Fruit fly (Drosophila melanogaster) whole organism: ENCODE results near the gene CCKLR-17D1.
A peak's percentile ranks its signal among the peaks of the same experiment; 100 is the strongest.

Source experiments
- CG8478 ChIP-seq: fragments of >200 bp; optimal IDR thresholded peaks from 2 replicates; lab custom pipeline; 2018; ENCODE audit warnings: inconsistent platforms
- Dll ChIP-seq: fragments of >200 bp; optimal IDR thresholded peaks from 2 replicates; lab custom pipeline; 2017
- EcR ChIP-seq, 2 experiments: fragments of >200 bp; optimal IDR thresholded peaks; 2 replicates each; lab custom pipeline; 2017; ENCODE audit warnings: missing biosample characterization in 2 of 2, missing genetic modification characterization in 2 of 2, missing genetic modification reagents in 2 of 2
- pan ChIP-seq: fragments of >200 bp; optimal IDR thresholded peaks from 2 replicates; lab custom pipeline; 2017
- psq ChIP-seq: fragments of >200 bp; optimal IDR thresholded peaks from 2 replicates; lab custom pipeline; 2017
- usp ChIP-seq: fragments of >200 bp; optimal IDR thresholded peaks from 2 replicates; lab custom pipeline; 2017; ENCODE audit warnings: missing biosample characterization, missing genetic modification characterization, mixed read lengths

Gene CCKLR-17D1

DNA sequence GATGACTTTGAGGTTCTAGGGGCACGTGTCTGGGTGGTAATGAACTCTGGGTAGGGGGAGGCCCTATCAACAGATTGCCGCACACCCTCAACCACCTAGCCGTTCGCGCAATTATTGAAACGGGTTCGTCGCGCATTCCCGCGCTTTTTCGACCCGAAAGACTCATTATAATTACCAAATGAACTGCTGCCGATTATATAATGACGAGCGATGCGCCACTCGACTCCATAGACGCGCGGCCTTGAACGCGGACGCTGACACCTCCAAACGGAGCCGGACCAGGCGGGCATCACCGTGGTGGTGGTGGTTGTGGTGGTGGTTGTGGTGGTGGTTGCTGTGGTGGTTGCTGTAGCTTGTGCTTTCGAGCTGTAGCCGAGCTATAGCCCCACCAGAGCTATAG, 25.8 kb downstream of the CCKLR-17D1 start:
- TF ChIP-seq EcR (GFP tag; optimal IDR thresholded peaks at IDR 0.05; lab: Kevin White, UChicago) = no peak
- no peak for TF ChIP-seq pan (lab: Kevin White, UChicago)
- TF ChIP-seq usp = no peak
- TF ChIP-seq psq (lab: Kevin White, UChicago) = no peak
- TF ChIP-seq Dll (lab: Kevin White, UChicago) = no peak
- TF ChIP-seq CG8478 (lab: Kevin White, UChicago) = no peak

DNA sequence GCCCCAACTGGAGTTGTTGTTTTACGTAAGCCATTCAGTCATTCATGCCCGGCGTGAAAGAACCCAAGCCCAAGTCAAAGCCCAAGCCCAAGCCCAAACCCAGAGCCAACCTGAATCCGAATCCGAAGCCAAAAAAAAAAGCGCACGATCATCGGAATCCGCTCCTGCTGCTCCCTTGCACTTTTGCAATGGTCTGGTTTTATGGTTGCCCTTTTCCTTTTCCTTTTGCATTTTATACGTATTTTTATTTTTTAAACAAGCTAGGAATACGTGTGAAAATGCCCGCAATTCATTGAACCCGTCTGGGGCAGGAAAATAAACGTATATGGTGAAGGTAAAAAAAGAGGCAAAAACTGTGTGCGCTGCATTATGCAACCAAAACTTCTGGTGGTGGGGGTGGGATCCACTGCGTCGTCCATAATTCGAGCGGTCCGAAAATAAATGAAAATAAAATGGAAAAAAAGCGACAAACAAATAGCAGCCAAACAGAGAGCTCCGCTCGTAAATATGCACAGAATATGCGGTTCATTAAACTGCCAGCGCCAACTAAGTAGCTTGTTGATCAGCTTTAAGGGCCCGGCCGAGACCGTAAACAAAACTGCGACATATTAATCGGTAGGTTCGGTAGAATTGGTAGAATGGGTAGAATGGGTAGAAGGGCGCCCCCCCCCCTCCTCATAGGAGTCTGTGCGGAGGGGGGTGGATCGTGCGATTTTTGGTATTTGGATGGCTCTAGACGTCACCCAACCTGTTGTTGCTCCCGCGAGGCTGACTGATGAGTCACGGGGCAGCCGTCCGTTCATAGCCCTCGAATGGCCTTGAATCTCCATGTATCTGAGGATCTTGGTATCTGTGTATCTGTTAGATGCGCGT, 26.9 kb downstream of the CCKLR-17D1 start:
- TF ChIP-seq usp (no peak), CG8478 (lab: Kevin White, UChicago) (no peak), Dll (lab: Kevin White, UChicago) (no peak), pan (lab: Kevin White, UChicago) (no peak), psq (lab: Kevin White, UChicago) (no peak), EcR (GFP tag; optimal IDR thresholded peaks at IDR 0.05; lab: Kevin White, UChicago) (no peak)

DNA sequence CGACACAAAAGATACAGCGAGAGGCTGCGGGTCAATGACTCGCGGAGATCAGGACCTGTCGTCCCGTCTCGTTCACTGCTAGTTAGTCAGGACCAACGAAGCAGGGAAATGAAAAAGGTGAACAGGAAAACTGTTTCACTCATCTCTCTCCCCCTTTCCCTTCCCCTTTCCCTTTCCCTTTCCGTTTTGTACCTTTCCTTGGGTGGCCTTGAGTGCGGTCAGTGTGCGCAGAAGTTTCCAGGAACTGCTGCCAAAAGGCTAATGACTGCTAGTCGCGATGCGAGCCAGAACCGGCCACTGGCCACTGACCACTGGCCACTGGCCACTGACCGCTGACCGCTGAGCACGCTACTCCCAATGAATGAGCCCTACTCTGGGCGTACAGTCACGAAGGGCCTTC, 30.8 kb downstream of the CCKLR-17D1 start:
- peak in 1 of 2 experiments; percentile 50 for TF ChIP-seq EcR (GFP tag; optimal IDR thresholded peaks at IDR 0.05; lab: Kevin White, UChicago)
- no peak for TF ChIP-seq CG8478 (lab: Kevin White, UChicago)
- no peak for TF ChIP-seq psq (lab: Kevin White, UChicago)
- TF ChIP-seq Dll (lab: Kevin White, UChicago) = no peak

DNA sequence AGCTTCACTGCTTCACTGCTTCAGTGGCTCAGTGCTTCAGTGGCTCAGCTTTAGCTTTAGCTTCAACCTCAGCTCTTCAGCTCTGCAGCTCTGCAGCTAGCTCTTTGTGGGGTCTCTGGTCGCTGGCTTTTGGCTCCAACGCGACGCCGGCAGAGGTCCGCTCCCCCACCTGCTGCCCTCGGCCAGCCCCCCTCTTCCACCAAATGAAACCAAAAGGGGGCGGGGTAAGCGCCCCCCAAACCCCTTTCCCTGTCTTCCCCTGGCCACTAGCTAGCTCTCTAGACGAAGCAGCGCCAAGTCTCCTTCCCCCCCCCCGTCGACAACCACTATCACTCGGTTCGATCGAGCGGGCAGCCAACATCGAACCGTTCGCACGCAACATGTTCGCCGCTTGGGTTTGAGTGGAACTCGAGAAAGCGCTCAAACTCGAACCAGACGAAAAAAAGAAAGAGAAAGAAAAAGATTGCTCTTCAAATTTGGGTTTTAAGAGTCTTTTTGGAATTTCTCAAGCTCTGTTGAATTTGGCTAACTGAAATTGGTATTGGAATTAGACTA, 33.3 kb downstream of the CCKLR-17D1 start, which contains the start of gene Cyp18a1:
Cyp18a1 (minus strand) TSS at position 95 of the 555 bp plus-strand sequence.
- no peak for TF ChIP-seq CG8478 (lab: Kevin White, UChicago)
- no peak for TF ChIP-seq EcR (GFP tag; optimal IDR thresholded peaks at IDR 0.05; lab: Kevin White, UChicago)
- TF ChIP-seq usp = no peak
- no peak for TF ChIP-seq Dll (lab: Kevin White, UChicago)
- TF ChIP-seq psq (lab: Kevin White, UChicago) = no peak
- no peak for TF ChIP-seq pan (lab: Kevin White, UChicago)

DNA sequence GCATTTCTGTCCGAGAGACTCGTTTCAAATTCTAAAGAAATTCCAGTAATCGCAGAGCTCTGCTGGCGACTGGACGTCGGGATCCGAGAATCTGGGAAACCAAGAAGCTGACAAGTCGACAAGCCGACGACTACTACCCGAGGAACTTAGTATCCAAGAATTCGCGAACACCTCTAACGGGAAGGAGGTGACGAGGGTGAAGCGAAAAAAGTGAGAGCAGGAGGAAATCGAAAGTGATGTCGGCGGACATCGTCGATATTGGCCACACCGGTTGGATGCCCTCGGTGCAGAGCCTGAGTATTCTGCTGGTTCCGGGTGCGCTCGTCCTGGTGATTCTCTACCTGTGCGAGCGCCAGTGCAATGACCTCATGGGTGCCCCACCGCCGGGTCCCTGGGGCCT, 40.6 kb downstream of the CCKLR-17D1 start, which contains the start of gene phtm:
phtm (plus strand) TSS at position 41 of the 400 bp plus-strand sequence.
- TF ChIP-seq pan (lab: Kevin White, UChicago) (no peak), usp (no peak), psq (lab: Kevin White, UChicago) (no peak), Dll (lab: Kevin White, UChicago) (no peak), CG8478 (lab: Kevin White, UChicago) (no peak), EcR (GFP tag; optimal IDR thresholded peaks at IDR 0.05; lab: Kevin White, UChicago) (no peak)

DNA sequence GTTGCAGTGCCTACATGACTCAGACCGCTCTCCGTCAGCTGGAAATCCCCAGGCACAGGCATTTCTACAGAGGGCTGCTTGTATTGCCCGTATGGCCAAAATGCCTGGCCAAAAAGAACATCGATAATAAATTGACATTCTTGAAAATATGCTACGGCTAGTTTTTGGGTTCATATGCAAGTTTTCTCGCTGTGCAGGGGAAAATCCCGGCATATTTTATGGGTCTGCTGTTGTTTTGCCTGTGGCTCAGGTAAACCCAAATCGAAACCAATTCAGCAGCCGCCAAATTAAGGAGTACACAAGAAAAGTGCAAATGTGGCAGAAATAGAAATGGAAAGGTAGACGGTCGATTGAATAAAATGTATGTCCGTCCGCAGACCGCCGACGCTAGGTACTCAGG, 41.4 kb downstream of the CCKLR-17D1 start:
- TF ChIP-seq pan (lab: Kevin White, UChicago) = no peak
- TF ChIP-seq EcR (GFP tag; optimal IDR thresholded peaks at IDR 0.05; lab: Kevin White, UChicago) = peak in 1 of 2 experiments; percentile 31

DNA sequence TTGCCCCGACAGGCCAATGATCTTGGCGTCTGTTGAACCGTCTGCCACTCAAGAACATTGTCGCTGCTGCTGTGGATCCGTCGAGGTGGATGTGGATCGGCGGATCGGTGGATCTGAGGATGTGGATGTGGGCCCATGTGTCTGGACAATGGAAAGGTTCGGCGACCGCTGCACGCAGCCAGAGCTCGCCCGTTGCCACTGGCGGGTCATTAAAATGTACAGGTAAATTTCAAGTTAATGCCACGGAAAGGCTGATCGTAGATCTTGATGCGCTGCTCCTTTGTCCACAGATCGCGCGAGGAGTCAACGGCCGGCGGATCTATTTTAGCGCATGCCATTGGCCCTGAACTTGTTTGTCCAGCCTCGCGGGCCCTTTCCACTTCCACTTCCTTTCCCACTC, 41.9 kb downstream of the CCKLR-17D1 start:
- TF ChIP-seq CG8478 (lab: Kevin White, UChicago) = no peak
- peak in 1 of 2 experiments; percentile 75 for TF ChIP-seq EcR (GFP tag; optimal IDR thresholded peaks at IDR 0.05; lab: Kevin White, UChicago)
- no peak for TF ChIP-seq pan (lab: Kevin White, UChicago)

DNA sequence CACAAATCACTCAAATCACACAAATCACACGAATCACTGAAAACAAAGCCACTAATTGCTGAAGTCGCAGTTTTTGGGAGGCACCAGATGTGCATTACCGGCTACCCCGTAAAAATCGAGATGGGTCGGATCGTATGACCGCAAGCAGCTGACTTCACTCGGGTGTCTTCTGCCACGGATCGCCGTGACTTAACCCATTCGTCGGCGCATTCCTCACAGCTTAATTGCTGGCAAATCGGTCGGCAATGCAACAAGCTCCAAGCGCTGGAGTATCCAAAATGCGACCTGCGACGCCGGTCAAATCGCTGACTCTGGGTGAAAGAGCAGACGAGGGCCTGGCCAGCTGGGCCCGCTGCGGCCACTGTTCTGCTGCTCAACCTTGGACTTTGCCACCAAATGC, 43.6 kb downstream of the CCKLR-17D1 start:
- TF ChIP-seq pan (lab: Kevin White, UChicago) (no peak), EcR (GFP tag; optimal IDR thresholded peaks at IDR 0.05; lab: Kevin White, UChicago) (no peak), usp (no peak), CG8478 (lab: Kevin White, UChicago) (no peak), psq (lab: Kevin White, UChicago) (no peak), Dll (lab: Kevin White, UChicago) (no peak)

DNA sequence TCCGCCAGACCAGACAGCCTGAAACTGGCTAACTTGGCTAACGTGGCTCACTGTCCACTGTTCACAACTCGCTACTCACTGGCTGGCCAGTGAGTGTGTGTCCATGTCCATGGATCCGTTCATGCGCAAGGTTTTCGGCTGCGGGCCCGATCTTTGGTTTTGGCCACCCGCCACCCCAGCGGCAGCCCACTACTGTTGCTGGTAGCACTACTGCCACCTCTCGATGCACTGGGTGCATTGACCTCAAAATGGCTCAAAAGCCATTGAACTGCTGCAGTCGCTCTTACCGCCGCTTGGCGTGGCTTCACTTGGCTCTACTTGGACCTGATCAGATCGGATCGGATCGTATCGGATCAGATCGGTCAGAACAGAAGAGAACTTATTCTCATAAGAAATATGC, 45.0 kb downstream of the CCKLR-17D1 start:
- TF ChIP-seq usp (no peak), pan (lab: Kevin White, UChicago) (no peak), Dll (lab: Kevin White, UChicago) (no peak), EcR (GFP tag; optimal IDR thresholded peaks at IDR 0.05; lab: Kevin White, UChicago) (peak in 1 of 2 experiments; percentile 57)

DNA sequence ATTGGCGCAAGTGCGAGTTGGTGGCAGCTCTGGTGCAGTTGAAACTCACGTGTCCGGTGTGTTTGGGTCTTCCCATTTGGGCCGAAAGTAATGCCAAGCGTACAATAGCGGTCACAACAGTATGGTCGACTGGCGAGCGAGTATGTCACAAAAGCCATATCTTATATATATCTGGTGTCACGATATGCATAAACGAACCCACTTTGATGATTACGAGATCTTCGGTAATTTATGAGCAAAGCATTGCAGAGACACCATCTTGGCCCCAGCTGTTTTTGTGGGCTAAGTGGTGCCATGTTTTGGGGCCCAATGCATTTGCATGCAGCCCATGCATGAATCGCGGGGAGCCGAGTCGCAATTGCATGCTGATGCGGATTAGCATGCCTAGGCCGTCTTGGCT, 47.5 kb downstream of the CCKLR-17D1 start:
- TF ChIP-seq psq (lab: Kevin White, UChicago) (no peak), usp (no peak), EcR (GFP tag; optimal IDR thresholded peaks at IDR 0.05; lab: Kevin White, UChicago) (no peak), Dll (lab: Kevin White, UChicago) (no peak), pan (lab: Kevin White, UChicago) (no peak), CG8478 (lab: Kevin White, UChicago) (no peak)

DNA sequence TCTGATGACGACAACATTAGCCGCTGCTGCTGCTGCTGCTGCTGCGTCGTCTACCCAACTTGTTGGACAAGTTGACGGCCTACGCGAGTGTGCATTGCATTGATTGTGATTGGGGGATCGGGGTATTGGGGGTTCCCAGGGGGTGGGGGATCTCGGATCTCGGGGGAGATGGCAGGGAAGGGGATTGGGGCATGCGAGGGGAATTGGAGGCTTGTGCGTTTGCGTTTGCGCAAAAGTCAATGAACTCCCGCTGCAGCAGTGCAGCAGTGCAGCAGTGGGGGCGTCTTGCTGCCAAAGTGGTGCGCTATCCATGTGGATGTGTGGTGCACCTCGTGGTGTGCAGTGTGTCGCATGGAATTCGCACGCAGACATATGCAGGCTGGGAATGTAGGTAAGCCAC, 49.6 kb downstream of the CCKLR-17D1 start:
- TF ChIP-seq EcR (GFP tag; optimal IDR thresholded peaks at IDR 0.05; lab: Kevin White, UChicago) (peak in 1 of 2 experiments; percentile 77), psq (lab: Kevin White, UChicago) (no peak)

DNA sequence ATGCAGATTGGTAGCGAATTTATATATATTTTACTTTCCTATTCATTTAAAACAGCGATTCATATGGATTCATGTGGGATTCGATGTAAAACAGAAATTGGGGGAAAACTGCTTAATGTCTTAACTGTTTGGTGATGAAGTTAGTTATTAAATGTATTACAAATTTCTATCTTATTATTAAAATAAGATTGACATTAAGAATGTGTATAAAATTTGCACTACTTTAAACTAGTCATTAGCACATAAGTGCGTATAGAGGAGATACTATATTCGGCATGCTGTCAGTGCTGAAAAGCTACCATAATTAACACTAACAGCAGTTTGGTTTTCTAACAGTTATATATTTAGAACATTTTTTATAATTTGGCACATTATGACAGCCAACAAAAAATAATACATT, 50.7 kb downstream of the CCKLR-17D1 start:
- no peak for TF ChIP-seq pan (lab: Kevin White, UChicago)
- TF ChIP-seq EcR (GFP tag; optimal IDR thresholded peaks at IDR 0.05; lab: Kevin White, UChicago) = no peak
- no peak for TF ChIP-seq Dll (lab: Kevin White, UChicago)
- TF ChIP-seq usp = no peak
